Worm (Caenorhabditis elegans) whole organism, young adult: Measurements from ENCODE around the gene srx-38.

ENCODE experiments used
- T26A5.8 ChIP-seq: sonication (generic microtip); optimal IDR thresholded peaks from 2 replicates; lab custom pipeline; 2016; ENCODE audit warnings: missing genetic modification characterization, missing compliant biosample characterization
- ceh-91 ChIP-seq: fragments of 200-800 bp; sonication (Bioruptor generic); IDR thresholded peaks from 2 replicates; pipeline ENCODE4 v1.3.6; 2022; ENCODE audit warnings: missing genetic modification reagents, missing genetic modification characterization, missing compliant biosample characterization
- rcor-1 ChIP-seq: fragments of 200-800 bp; sonication (Bioruptor generic); IDR thresholded peaks from 2 replicates; pipeline ENCODE4 v1.3.6; 2022; ENCODE audit warnings: missing genetic modification reagents, missing genetic modification characterization, missing compliant biosample characterization
- ztf-22 ChIP-seq: fragments of 200-800 bp; sonication (Bioruptor generic); optimal IDR thresholded peaks from 2 replicates; lab custom pipeline; 2018; ENCODE audit warnings: mild to moderate bottlenecking, missing genetic modification characterization, moderate library complexity, missing compliant biosample characterization

- no peak for TF ChIP-seq ztf-22
- TF ChIP-seq rcor-1 (GFP tag; lab: Robert Waterston, UW): no peak
- TF ChIP-seq ceh-91: no peak
- no peak for TF ChIP-seq T26A5.8 (tag; lab: Kevin White, UChicago)
Measured at ce11 chrV:5181612-5182011, 26.2 kb upstream of the srx-38 start, which contains the start of gene C03A7.2.
